Worm (Caenorhabditis elegans) whole organism, midembryonic: ENCODE results near the gene F58E1.13.

ENCODE experiments used
- T22C8.4 ChIP-seq: fragments of 200-800 bp; sonication (Bioruptor generic); IDR thresholded peaks from 2 replicates; pipeline ENCODE4 v1.3.6; 2022; ENCODE audit warnings: missing genetic modification characterization, missing compliant biosample characterization
- cog-1 ChIP-seq: sonication (generic microtip); optimal IDR thresholded peaks from 2 replicates; lab custom pipeline; 2016; ENCODE audit warnings: missing genetic modification characterization, missing compliant biosample characterization
- flt-1 ChIP-seq: fragments of 200-800 bp; sonication (Bioruptor generic); IDR thresholded peaks from 2 replicates; pipeline ENCODE4 v1.3.6; 2022; ENCODE audit warnings: missing genetic modification characterization, missing compliant biosample characterization
- klf-2 ChIP-seq: fragments of 200-800 bp; sonication (Bioruptor generic); conservative IDR thresholded peaks from 2 replicates; pipeline ENCODE4 v1.3.6; 2022; ENCODE audit warnings: missing genetic modification reagents, missing genetic modification characterization, missing compliant biosample characterization
- med-1 ChIP-seq: sonication (generic microtip); optimal IDR thresholded peaks from 2 replicates; lab custom pipeline; 2017; ENCODE audit warnings: missing genetic modification characterization, mild to moderate bottlenecking, missing compliant biosample characterization, antibody characterized with exemption, missing genetic modification reagents; ENCODE audit not compliant: insufficient read depth
- ref-1 ChIP-seq: fragments of 200-800 bp; sonication (Bioruptor generic); conservative IDR thresholded peaks from 2 replicates; pipeline ENCODE4 v1.3.6; 2022; ENCODE audit warnings: missing genetic modification reagents, missing genetic modification characterization, missing compliant biosample characterization
- tab-1 ChIP-seq: fragments of 200-800 bp; sonication (Bioruptor generic); IDR thresholded peaks from 2 replicates; pipeline ENCODE4 v1.3.6; 2022; ENCODE audit warnings: missing genetic modification characterization, missing compliant biosample characterization
- ztf-23 ChIP-seq: fragments of 200-800 bp; sonication (Bioruptor generic); IDR thresholded peaks from 2 replicates; pipeline ENCODE4 v1.3.6; 2022; ENCODE audit warnings: missing genetic modification reagents, missing genetic modification characterization, missing compliant biosample characterization
- ztf-29 ChIP-seq: fragments of 200-800 bp; sonication (Bioruptor generic); IDR thresholded peaks from 2 replicates; pipeline ENCODE4 v1.3.6; 2022; ENCODE audit warnings: missing genetic modification reagents, missing genetic modification characterization, missing compliant biosample characterization

DNA sequence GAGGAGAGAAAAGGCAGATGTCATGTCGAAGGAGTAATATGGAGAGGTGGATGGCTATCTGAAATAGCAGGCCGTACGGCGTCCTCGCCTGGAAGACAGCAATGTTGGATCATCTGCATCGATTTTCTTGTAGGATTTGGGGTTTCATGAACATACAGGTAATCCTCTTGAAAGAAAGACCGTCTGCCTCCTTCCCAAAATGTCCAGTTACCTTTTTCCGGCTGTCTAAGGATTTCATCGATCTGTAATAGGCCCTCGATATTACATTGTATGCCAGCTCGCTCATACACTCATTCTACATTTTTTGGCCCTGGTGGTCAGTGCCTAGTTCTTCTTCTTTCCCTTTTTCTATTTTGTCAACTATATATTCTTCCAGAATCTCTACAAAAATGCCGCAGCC is 26.7 kb upstream of the F58E1.13 start, which contains the start of the genes fbxb-5 and btb-8:
- TF ChIP-seq tab-1 (GFP tag; lab: Robert Waterston, UW): no peak
- TF ChIP-seq klf-2 (GFP tag; lab: Robert Waterston, UW): no peak
- TF ChIP-seq ztf-29 (GFP tag; lab: Robert Waterston, UW): no peak
- TF ChIP-seq cog-1: no peak
- TF ChIP-seq flt-1: no peak
- no peak for TF ChIP-seq ztf-23 (GFP tag; lab: Robert Waterston, UW)
- no peak for TF ChIP-seq T22C8.4
- no peak for TF ChIP-seq med-1
- TF ChIP-seq ref-1 (GFP tag; lab: Robert Waterston, UW): no peak
